Worm (Caenorhabditis elegans) whole organism, midembryonic: ENCODE data around the gene Y27F2A.11.

ENCODE experiments used
- T22C8.4 ChIP-seq: fragments of 200-800 bp; sonication (Bioruptor generic); IDR thresholded peaks from 2 replicates; pipeline ENCODE4 v1.3.6; 2022; ENCODE audit warnings: missing genetic modification characterization, missing compliant biosample characterization
- cog-1 ChIP-seq: sonication (generic microtip); optimal IDR thresholded peaks from 2 replicates; lab custom pipeline; 2016; ENCODE audit warnings: missing genetic modification characterization, missing compliant biosample characterization
- flt-1 ChIP-seq: fragments of 200-800 bp; sonication (Bioruptor generic); IDR thresholded peaks from 2 replicates; pipeline ENCODE4 v1.3.6; 2022; ENCODE audit warnings: missing genetic modification characterization, missing compliant biosample characterization
- klf-2 ChIP-seq: fragments of 200-800 bp; sonication (Bioruptor generic); conservative IDR thresholded peaks from 2 replicates; pipeline ENCODE4 v1.3.6; 2022; ENCODE audit warnings: missing genetic modification reagents, missing genetic modification characterization, missing compliant biosample characterization
- med-1 ChIP-seq: sonication (generic microtip); optimal IDR thresholded peaks from 2 replicates; lab custom pipeline; 2017; ENCODE audit warnings: missing genetic modification characterization, mild to moderate bottlenecking, missing compliant biosample characterization, antibody characterized with exemption, missing genetic modification reagents; ENCODE audit not compliant: insufficient read depth
- ref-1 ChIP-seq: fragments of 200-800 bp; sonication (Bioruptor generic); conservative IDR thresholded peaks from 2 replicates; pipeline ENCODE4 v1.3.6; 2022; ENCODE audit warnings: missing genetic modification reagents, missing genetic modification characterization, missing compliant biosample characterization
- tab-1 ChIP-seq: fragments of 200-800 bp; sonication (Bioruptor generic); IDR thresholded peaks from 2 replicates; pipeline ENCODE4 v1.3.6; 2022; ENCODE audit warnings: missing genetic modification characterization, missing compliant biosample characterization
- ztf-23 ChIP-seq: fragments of 200-800 bp; sonication (Bioruptor generic); IDR thresholded peaks from 2 replicates; pipeline ENCODE4 v1.3.6; 2022; ENCODE audit warnings: missing genetic modification reagents, missing genetic modification characterization, missing compliant biosample characterization
- ztf-29 ChIP-seq: fragments of 200-800 bp; sonication (Bioruptor generic); IDR thresholded peaks from 2 replicates; pipeline ENCODE4 v1.3.6; 2022; ENCODE audit warnings: missing genetic modification reagents, missing genetic modification characterization, missing compliant biosample characterization

- TF ChIP-seq tab-1 = no peak
- no peak for TF ChIP-seq cog-1 (tag; lab: Kevin White, UChicago)
- no peak for TF ChIP-seq flt-1 (GFP tag; lab: Robert Waterston, UW)
- no peak for TF ChIP-seq T22C8.4
- TF ChIP-seq med-1 (GFP tag; lab: Kevin White, UChicago) = no peak
- no peak for TF ChIP-seq ztf-29
- TF ChIP-seq klf-2 = no peak
- TF ChIP-seq ztf-23 (GFP tag; lab: Robert Waterston, UW) = no peak
- no peak for TF ChIP-seq ref-1 (GFP tag; lab: Robert Waterston, UW)
These were observed 9.9 kb downstream of the Y27F2A.11 start, which contains the start of gene sri-51 for ce11 chrII:3198998-3199397.
